Worm (Caenorhabditis elegans): ENCODE data around the gene F08G12.1.

ce11 chrX:11279276-11279675, 26.4 kb downstream of the F08G12.1 start, which contains the start of gene F38B2.2:
- TF ChIP-seq ceh-82 (tag; optimal IDR thresholded peaks at IDR 0.05), result no peak
- TF ChIP-seq lin-39 (tag; optimal IDR thresholded peaks at IDR 0.05), result no peak
- TF ChIP-seq lsy-2 (tag; optimal IDR thresholded peaks at IDR 0.05), result no peak
- TF ChIP-seq elt-2 (tag; optimal IDR thresholded peaks at IDR 0.05), result no peak

All from whole organism, L1 larva.